Worm (Caenorhabditis elegans): ENCODE results near the gene hbl-1.

hbl-1 gene

DNA sequence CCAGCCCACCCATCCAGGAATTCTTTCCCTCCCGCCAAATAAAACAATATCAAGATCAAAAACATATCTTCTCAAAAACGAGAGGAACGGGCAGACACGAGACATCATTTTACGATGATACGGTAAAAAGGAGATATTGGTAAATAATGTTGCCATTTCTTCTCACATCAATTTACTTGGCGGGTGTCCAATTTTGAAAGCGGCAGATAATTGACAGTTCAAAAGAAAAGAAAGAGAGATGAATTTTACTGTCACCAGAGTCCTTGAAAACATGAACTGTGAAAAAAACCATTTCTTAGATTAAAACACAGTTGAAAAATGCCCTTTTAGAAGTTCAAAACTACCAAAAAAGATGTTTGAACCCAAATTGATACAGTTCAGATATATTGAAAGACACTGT, 11.3 kb upstream of the hbl-1 start:
- no peak for TF ChIP-seq tlf-1 (GFP tag; optimal IDR thresholded peaks at IDR 0.05)
- TF ChIP-seq hsf-1 (GFP tag; IDR thresholded peaks at IDR 0.05) = no peak
- no peak for TF ChIP-seq lir-1 (GFP tag; conservative IDR thresholded peaks at IDR 0.05)
- no peak for TF ChIP-seq pha-4 (tag; optimal IDR thresholded peaks at IDR 0.05)
- TF ChIP-seq T07F8.4 (tag; optimal IDR thresholded peaks at IDR 0.05) = no peak
- no peak for TF ChIP-seq athp-1 (tag; optimal IDR thresholded peaks at IDR 0.05)
- no peak for TF ChIP-seq rcor-1 (GFP tag; IDR thresholded peaks at IDR 0.05)
- no peak for TF ChIP-seq aptf-3 (GFP tag; IDR thresholded peaks at IDR 0.05)
- TF ChIP-seq dox-1 (GFP tag; IDR thresholded peaks at IDR 0.05) = no peak
- TF ChIP-seq nhr-90 (tag; optimal IDR thresholded peaks at IDR 0.05) = no peak
- TF ChIP-seq B0035.1 (tag; optimal IDR thresholded peaks at IDR 0.05) = no peak
- no peak for TF ChIP-seq ztf-22 (GFP tag; optimal IDR thresholded peaks at IDR 0.05)
- no peak for TF ChIP-seq K12H6.12 (tag; optimal IDR thresholded peaks at IDR 0.05)

DNA sequence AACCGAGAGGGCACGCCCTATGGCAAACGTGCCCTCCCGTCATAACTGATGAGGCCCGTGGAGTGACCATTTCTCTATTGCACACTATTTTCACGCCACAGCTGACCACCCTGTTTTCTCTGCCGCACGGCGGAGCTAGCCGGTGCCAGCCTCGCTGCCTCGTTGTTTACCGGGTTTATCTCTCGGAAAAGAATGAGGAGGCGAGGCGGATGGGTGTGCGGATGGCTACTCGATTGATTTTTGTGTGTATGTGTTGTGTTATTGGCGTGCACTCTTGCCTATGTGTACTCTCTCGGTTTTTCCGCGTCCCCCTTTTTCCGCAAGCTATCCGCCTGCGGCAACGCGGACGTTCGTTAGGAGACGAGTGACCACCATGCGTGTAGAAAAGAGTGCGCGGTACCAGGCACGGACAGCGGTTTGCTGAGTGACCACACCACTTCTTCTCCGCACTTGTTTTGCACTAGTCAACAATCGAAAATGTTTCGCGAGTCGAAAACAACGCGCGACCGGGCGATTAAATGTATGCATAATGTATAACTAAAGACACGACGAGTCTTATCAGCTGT, 9.9 kb upstream of the hbl-1 start:
- TF ChIP-seq let-526 (GFP tag; IDR thresholded peaks at IDR 0.05) = 0 out of 2 replicates have a peak, but pooled peaks have one; percentile 15
- TF ChIP-seq attf-5 (GFP tag; optimal IDR thresholded peaks at IDR 0.05) = peak; percentile 8
- TF ChIP-seq ceh-100 (GFP tag; IDR thresholded peaks at IDR 0.05) = no peak
- TF ChIP-seq rcor-1 (GFP tag; IDR thresholded peaks at IDR 0.05) = 0 out of 2 replicates have a peak, but pooled peaks have one; percentile 6
- TF ChIP-seq nfya-1 (tag; optimal IDR thresholded peaks at IDR 0.05; ENCODE audit: borderline replicate concordance, insufficient read depth) = no peak
- peak; percentile 42 for TF ChIP-seq chd-7 (tag; optimal IDR thresholded peaks at IDR 0.05)
- TF ChIP-seq somi-1 (GFP tag; optimal IDR thresholded peaks at IDR 0.05) = peak; percentile 31
- TF ChIP-seq zfh-2 (GFP tag; conservative IDR thresholded peaks at IDR 0.05) = peak; percentile 93
- no peak for TF ChIP-seq F57A8.1 (GFP tag; optimal IDR thresholded peaks at IDR 0.05)
- TF ChIP-seq lin-40 (tag; optimal IDR thresholded peaks at IDR 0.05) = peak; percentile 17
- TF ChIP-seq hsf-1 (GFP tag; IDR thresholded peaks at IDR 0.05) = no peak; the same call in 1 of the 2 replicates
- TF ChIP-seq K12H6.12 (tag; optimal IDR thresholded peaks at IDR 0.05) = peak; percentile 67
- 0 out of 2 replicates have a peak, but pooled peaks have one; percentile 79 for TF ChIP-seq F37B4.10 (GFP tag; IDR thresholded peaks at IDR 0.05)
- TF ChIP-seq T26A5.8 (tag; optimal IDR thresholded peaks at IDR 0.05) = no peak
- peak; percentile 39; the same call in 1 of the 2 replicates for TF ChIP-seq hmg-1.2 (GFP tag; IDR thresholded peaks at IDR 0.05)
- 0 out of 2 replicates have a peak, but pooled peaks have one; percentile 25 for TF ChIP-seq egl-18 (GFP tag; IDR thresholded peaks at IDR 0.05)
- TF ChIP-seq hlh-12 (tag; optimal IDR thresholded peaks at IDR 0.05) = no peak
- TF ChIP-seq zim-3 (tag; optimal IDR thresholded peaks at IDR 0.05) = peak; percentile 46

DNA sequence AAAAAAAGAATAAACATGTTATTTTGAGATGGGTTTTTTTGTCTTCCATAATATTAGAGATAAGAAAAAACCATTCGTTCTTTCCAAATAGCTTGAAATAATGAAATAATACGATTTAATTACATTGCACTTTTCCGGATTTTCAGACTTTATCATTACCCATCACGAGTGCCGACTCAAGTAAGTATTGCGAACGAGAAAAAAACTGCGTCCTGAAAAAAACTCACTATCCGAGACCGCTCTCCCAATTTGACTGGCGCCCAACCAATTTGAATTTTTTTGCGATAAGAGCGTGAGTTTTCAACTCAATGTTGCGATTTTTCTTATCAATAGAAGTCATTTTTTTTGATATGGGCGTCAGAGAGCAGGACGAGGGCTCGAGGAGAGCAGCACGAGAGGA, 8.9 kb upstream of the hbl-1 start:
- no peak for TF ChIP-seq attf-5 (GFP tag; optimal IDR thresholded peaks at IDR 0.05)
- TF ChIP-seq efl-1 (GFP tag; optimal IDR thresholded peaks at IDR 0.05) = no peak
- peak; percentile 40 for TF ChIP-seq pha-4 (tag; optimal IDR thresholded peaks at IDR 0.05)
- TF ChIP-seq dox-1 (GFP tag; IDR thresholded peaks at IDR 0.05) = peak; percentile 53
- peak; percentile 86 for TF ChIP-seq ets-4 (GFP tag; optimal IDR thresholded peaks at IDR 0.05)
- peak; percentile 13; the same call in 1 of the 2 replicates for TF ChIP-seq hmg-1.2 (GFP tag; IDR thresholded peaks at IDR 0.05)
- TF ChIP-seq cebp-1 (GFP tag; IDR thresholded peaks at IDR 0.05) = no peak
- TF ChIP-seq cebp-1 (tag; optimal IDR thresholded peaks at IDR 0.05) = peak; percentile 50
- peak; percentile 59 for TF ChIP-seq unc-62 (GFP tag; optimal IDR thresholded peaks at IDR 0.05)
- TF ChIP-seq F57A8.1 (GFP tag; optimal IDR thresholded peaks at IDR 0.05) = no peak
- TF ChIP-seq atf-7 (tag; optimal IDR thresholded peaks at IDR 0.05) = peak; percentile 10
- TF ChIP-seq B0336.3 (GFP tag; IDR thresholded peaks at IDR 0.05) = peak; percentile 24; the same call in 1 of the 2 replicates
- peak; percentile 97 for TF ChIP-seq nhr-80 (tag; optimal IDR thresholded peaks at IDR 0.05)

Measured in whole organism, young adult.